Fruit fly (Drosophila melanogaster) S2 (cell line): ENCODE data around the gene Miro.

Experiments used
- CG8478 ChIP-seq: fragments of >200 bp; optimal IDR thresholded peaks from 2 replicates; lab custom pipeline; 2018
- CTCF ChIP-seq, 2 experiments: fragments of >200 bp; optimal IDR thresholded peaks; 2 replicates each; lab custom pipeline; 2018

The Miro gene

dm6 chr3R:24015939-24016913 is 22.4 kb downstream of the Miro start:
- no peak for TF ChIP-seq CTCF (optimal IDR thresholded peaks at IDR 0.05; lab: Kevin White, UChicago)
- no peak for TF ChIP-seq CG8478

- TF ChIP-seq CG8478 (no peak), CTCF (optimal IDR thresholded peaks at IDR 0.05; lab: Kevin White, UChicago) (no peak)
Measured at dm6 chr3R:24015449-24015848, 23.2 kb downstream of the Miro start.

dm6 chr3R:24014600-24014999 is 24.0 kb downstream of the Miro start:
- TF ChIP-seq CG8478: no peak
- no peak for TF ChIP-seq CTCF (optimal IDR thresholded peaks at IDR 0.05; lab: Kevin White, UChicago)

- TF ChIP-seq CTCF (optimal IDR thresholded peaks at IDR 0.05; lab: Kevin White, UChicago) (no peak), CG8478 (no peak)
Measured at dm6 chr3R:24012038-24012693, 26.5 kb downstream of the Miro start.

- TF ChIP-seq CTCF (optimal IDR thresholded peaks at IDR 0.05; lab: Kevin White, UChicago) (no peak), CG8478 (no peak)
Measured at dm6 chr3R:24010637-24011214, 27.9 kb downstream of the Miro start.

- no peak for TF ChIP-seq CG8478
- no peak for TF ChIP-seq CTCF (optimal IDR thresholded peaks at IDR 0.05; lab: Kevin White, UChicago)
Measured at dm6 chr3R:24008887-24009286, 29.8 kb downstream of the Miro start.

- TF ChIP-seq CG8478 (no peak), CTCF (optimal IDR thresholded peaks at IDR 0.05; lab: Kevin White, UChicago) (no peak)
Measured at dm6 chr3R:24007775-24008506, 30.7 kb downstream of the Miro start.

- no peak for TF ChIP-seq CG8478
- TF ChIP-seq CTCF (optimal IDR thresholded peaks at IDR 0.05; lab: Kevin White, UChicago): no peak
Measured at dm6 chr3R:24006449-24007159, 32.0 kb downstream of the Miro start.

dm6 chr3R:24003948-24004347 is 34.7 kb downstream of the Miro start:
- TF ChIP-seq CG8478: no peak
- no peak for TF ChIP-seq CTCF (optimal IDR thresholded peaks at IDR 0.05; lab: Kevin White, UChicago)

- TF ChIP-seq CTCF (optimal IDR thresholded peaks at IDR 0.05; lab: Kevin White, UChicago): no peak
- TF ChIP-seq CG8478: no peak
Measured at dm6 chr3R:24001150-24001549, 37.5 kb downstream of the Miro start.

- TF ChIP-seq CTCF (optimal IDR thresholded peaks at IDR 0.05; lab: Kevin White, UChicago) (peak in 1 of 2 experiments; percentile 16), CG8478 (no peak)
Measured at dm6 chr3R:23996224-23996623, 42.4 kb downstream of the Miro start, which contains the start of gene LSm3. Gene LSm3 (plus strand): TSS chr3R:23996262.

dm6 chr3R:23995460-23995859 is 43.2 kb downstream of the Miro start, which contains the start of gene CG33108:
Gene CG33108 (plus strand): TSS chr3R:23995659.
- TF ChIP-seq CG8478 (no peak), CTCF (optimal IDR thresholded peaks at IDR 0.05; lab: Kevin White, UChicago) (no peak)

- TF ChIP-seq CG8478 (no peak), CTCF (optimal IDR thresholded peaks at IDR 0.05; lab: Kevin White, UChicago) (no peak)
Measured at dm6 chr3R:23994578-23994977, 44.1 kb downstream of the Miro start.
